Fruit fly (Drosophila melanogaster): ENCODE results near the gene jigr1.

DNA sequence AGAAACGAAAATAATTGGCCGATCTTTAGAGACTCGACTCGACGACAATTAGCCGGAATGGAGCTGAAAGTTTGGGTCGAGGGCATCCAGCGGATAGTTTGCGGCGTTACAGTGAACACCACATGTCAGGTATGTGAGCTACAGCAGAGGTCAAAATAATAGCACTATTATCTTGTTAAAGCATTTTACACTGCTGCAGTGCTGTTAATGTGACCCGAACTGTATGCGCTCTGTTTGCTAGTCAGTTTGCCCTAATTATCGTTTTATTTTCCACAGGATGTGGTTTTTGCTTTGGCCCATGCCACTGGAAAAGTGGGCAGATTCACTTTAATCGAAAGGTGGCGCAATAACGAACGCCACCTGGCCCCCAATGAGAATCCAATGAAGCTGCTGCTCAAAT, 24.7 kb downstream of the jigr1 start:
- no peak for TF ChIP-seq CG16779 (tag; optimal IDR thresholded peaks at IDR 0.05)
- no peak for TF ChIP-seq CG11762 (GFP tag; optimal IDR thresholded peaks at IDR 0.05; ENCODE audit: insufficient read depth)
- TF ChIP-seq Hr38 (GFP tag; optimal IDR thresholded peaks at IDR 0.05), result no peak
- TF ChIP-seq CG6276 (GFP tag; optimal IDR thresholded peaks at IDR 0.05), result no peak
- TF ChIP-seq achi (GFP tag; optimal IDR thresholded peaks at IDR 0.05), result no peak
- TF ChIP-seq fkh (GFP tag; optimal IDR thresholded peaks at IDR 0.05), result no peak
- no peak for TF ChIP-seq vri (GFP tag; optimal IDR thresholded peaks at IDR 0.05)
- no peak for TF ChIP-seq CG6792 (GFP tag; optimal IDR thresholded peaks at IDR 0.05)
- TF ChIP-seq Blimp-1 (GFP tag; optimal IDR thresholded peaks at IDR 0.05), result no peak
- TF ChIP-seq Hr39 (GFP tag; optimal IDR thresholded peaks at IDR 0.05), result no peak
- TF ChIP-seq Hr4 (GFP tag; optimal IDR thresholded peaks at IDR 0.05), result peak; percentile 12
